Worm (Caenorhabditis elegans) whole organism, L4 larva: ENCODE measurements around the gene phf-31.
A peak's percentile ranks its signal among the peaks of the same experiment; 100 is the strongest.

Experiments
- D1046.2 ChIP-seq: fragments of 200-800 bp; sonication (Bioruptor generic); IDR thresholded peaks from 2 replicates; pipeline ENCODE4 v1.3.6; 2022; ENCODE audit warnings: missing genetic modification characterization, missing compliant biosample characterization
- F37D6.2 ChIP-seq: sonication (generic microtip); optimal IDR thresholded peaks from 2 replicates; lab custom pipeline; 2016; ENCODE audit warnings: mild to moderate bottlenecking, missing genetic modification characterization, missing compliant biosample characterization
- F49E8.2 ChIP-seq: sonication (generic microtip); optimal IDR thresholded peaks from 2 replicates; lab custom pipeline; 2016; ENCODE audit warnings: missing compliant biosample characterization, mild to moderate bottlenecking, missing genetic modification characterization, borderline replicate concordance
- T20F7.1 ChIP-seq: fragments of 200-800 bp; sonication (Bioruptor generic); optimal IDR thresholded peaks from 2 replicates; lab custom pipeline; 2018; ENCODE audit warnings: mild to moderate bottlenecking, missing genetic modification characterization, missing compliant biosample characterization
- T26A8.4 ChIP-seq: fragments of 200-800 bp; sonication (Bioruptor generic); IDR thresholded peaks from 2 replicates; pipeline ENCODE4 v1.3.6; 2022; ENCODE audit warnings: missing genetic modification characterization, missing compliant biosample characterization
- Y105C5A.15 ChIP-seq: fragments of 200-800 bp; sonication (Bioruptor generic); IDR thresholded peaks from 2 replicates; pipeline ENCODE4 v1.3.6; 2022; ENCODE audit warnings: missing genetic modification characterization, missing compliant biosample characterization
- Y5F2A.4 ChIP-seq: fragments of 200-800 bp; sonication (Bioruptor generic); optimal IDR thresholded peaks from 2 replicates; lab custom pipeline; 2018; ENCODE audit warnings: mild to moderate bottlenecking, missing genetic modification characterization, missing compliant biosample characterization
- Y75B8A.6 ChIP-seq: fragments of 200-800 bp; sonication (Bioruptor generic); IDR thresholded peaks from 2 replicates; pipeline ENCODE4 v1.3.6; 2022; ENCODE audit warnings: missing genetic modification reagents, missing genetic modification characterization, missing compliant biosample characterization
- aha-1 ChIP-seq: fragments of 150-350 bp; peaks from one replicate; lab custom pipeline; 2014; ENCODE audit warnings: missing biosample characterization, missing genetic modification characterization
- ama-1 ChIP-seq: fragments of 150-350 bp; optimal IDR thresholded peaks from 2 replicates; lab custom pipeline; 2014; ENCODE audit warnings: inconsistent platforms, mixed read lengths
- attf-4 ChIP-seq: sonication (generic microtip); optimal IDR thresholded peaks from 3 replicates; lab custom pipeline; 2017; ENCODE audit warnings: missing biosample characterization, missing genetic modification characterization
- ceh-20 ChIP-seq: fragments of 200-800 bp; sonication (Bioruptor generic); IDR thresholded peaks from 2 replicates; pipeline ENCODE4 v1.3.6; 2022; ENCODE audit warnings: missing genetic modification reagents, missing genetic modification characterization, missing compliant biosample characterization
- cey-2 ChIP-seq: sonication (generic microtip); optimal IDR thresholded peaks from 3 replicates; lab custom pipeline; 2017; ENCODE audit warnings: missing genetic modification characterization, mild to moderate bottlenecking, missing compliant biosample characterization, antibody characterized with exemption, borderline replicate concordance; ENCODE audit not compliant: insufficient read depth
- ctbp-1 ChIP-seq: fragments of 200-800 bp; sonication (Bioruptor generic); IDR thresholded peaks from 2 replicates; pipeline ENCODE4 v1.3.6; 2022; ENCODE audit warnings: missing genetic modification reagents, missing genetic modification characterization, missing compliant biosample characterization
- daf-12 ChIP-seq: fragments of 150-350 bp; optimal IDR thresholded peaks from 2 replicates; lab custom pipeline; 2014; ENCODE audit warnings: missing biosample characterization, missing genetic modification reagents, missing genetic modification characterization
- daf-8 ChIP-seq: fragments of 200-800 bp; sonication (Bioruptor generic); IDR thresholded peaks from 2 replicates; pipeline ENCODE4 v1.3.6; 2022; ENCODE audit warnings: missing genetic modification characterization, missing compliant biosample characterization
- dmd-6 ChIP-seq: fragments of 200-800 bp; sonication (Bioruptor generic); IDR thresholded peaks from 2 replicates; pipeline ENCODE4 v1.3.6; 2022; ENCODE audit warnings: missing genetic modification reagents, missing genetic modification characterization, missing compliant biosample characterization
- dmd-8 ChIP-seq: fragments of 200-800 bp; sonication (Bioruptor generic); IDR thresholded peaks from 2 replicates; pipeline ENCODE4 v1.3.6; 2022; ENCODE audit warnings: missing genetic modification characterization, missing compliant biosample characterization
- dmd-9 ChIP-seq: fragments of 200-800 bp; sonication (Bioruptor generic); IDR thresholded peaks from 2 replicates; pipeline ENCODE4 v1.3.6; 2022; ENCODE audit warnings: missing genetic modification reagents, missing genetic modification characterization, missing compliant biosample characterization
- dpl-1 ChIP-seq: fragments of 150-350 bp; optimal IDR thresholded peaks from 2 replicates; lab custom pipeline; 2014; ENCODE audit warnings: missing biosample characterization, missing genetic modification reagents, missing genetic modification characterization
- dve-1 ChIP-seq: sonication (generic microtip); optimal IDR thresholded peaks from 2 replicates; lab custom pipeline; 2017; ENCODE audit warnings: antibody characterized with exemption, mild to moderate bottlenecking, missing genetic modification characterization, missing compliant biosample characterization; ENCODE audit not compliant: insufficient read depth
- fos-1 ChIP-seq: fragments of 150-350 bp; optimal IDR thresholded peaks from 2 replicates; lab custom pipeline; 2014; ENCODE audit warnings: missing biosample characterization, missing genetic modification characterization
- hlh-11 ChIP-seq: fragments of 200-800 bp; sonication (Bioruptor generic); optimal IDR thresholded peaks from 2 replicates; lab custom pipeline; 2018; ENCODE audit warnings: mild to moderate bottlenecking, missing genetic modification characterization, missing compliant biosample characterization
- hlh-30 ChIP-seq: sonication (generic microtip); optimal IDR thresholded peaks from 2 replicates; lab custom pipeline; 2017; ENCODE audit warnings: antibody characterized with exemption, mild to moderate bottlenecking, missing genetic modification characterization, missing compliant biosample characterization; ENCODE audit not compliant: insufficient read depth
- jun-1 ChIP-seq: fragments of 150-350 bp; optimal IDR thresholded peaks from 2 replicates; lab custom pipeline; 2014; ENCODE audit warnings: missing biosample characterization, missing genetic modification reagents, missing genetic modification characterization
- lin-1 ChIP-seq: fragments of 200-800 bp; sonication (Bioruptor generic); IDR thresholded peaks from 2 replicates; pipeline ENCODE4 v1.3.6; 2022; ENCODE audit warnings: missing genetic modification reagents, missing genetic modification characterization, missing compliant biosample characterization
- lin-15B ChIP-seq: fragments of 150-350 bp; sonication (generic microtip); optimal IDR thresholded peaks from 3 replicates; lab custom pipeline; 2014; ENCODE audit warnings: missing biosample characterization, missing genetic modification characterization
- lin-38 ChIP-seq: fragments of 200-800 bp; sonication (Bioruptor generic); IDR thresholded peaks from 2 replicates; pipeline ENCODE4 v1.3.6; 2022; ENCODE audit warnings: missing genetic modification reagents, missing genetic modification characterization, missing compliant biosample characterization
- lsy-2 ChIP-seq, 2 experiments: fragments of 150-350 bp in 1 of 2; sonication (generic microtip) in 1 of 2; optimal IDR thresholded peaks; 2 replicates each; lab custom pipeline; 2014 to 2017; ENCODE audit warnings: missing biosample characterization in 2 of 2, missing genetic modification characterization in 2 of 2
- madf-9 ChIP-seq: fragments of 200-800 bp; sonication (Bioruptor generic); conservative IDR thresholded peaks from 2 replicates; pipeline ENCODE4 v1.3.6; 2022; ENCODE audit warnings: missing genetic modification reagents, missing genetic modification characterization, missing compliant biosample characterization
- mdl-1 ChIP-seq, 2 experiments: fragments of 150-350 bp in 1 of 2; sonication (generic microtip) in 1 of 2; optimal IDR thresholded peaks; 2 replicates each; lab custom pipeline; 2014 to 2017; ENCODE audit warnings: missing biosample characterization in 2 of 2, missing genetic modification characterization in 2 of 2
- mep-1 ChIP-seq: fragments of 150-350 bp; sonication (generic microtip); optimal IDR thresholded peaks from 3 replicates; lab custom pipeline; 2014; ENCODE audit warnings: missing biosample characterization, missing genetic modification characterization
- mes-2 ChIP-seq: sonication (generic microtip); optimal IDR thresholded peaks from 2 replicates; lab custom pipeline; 2016; ENCODE audit warnings: missing genotype, mild to moderate bottlenecking, missing genetic modification characterization, missing compliant biosample characterization; ENCODE audit not compliant: poor library complexity, severe bottlenecking
- nhr-10 ChIP-seq: fragments of 150-350 bp; optimal IDR thresholded peaks from 2 replicates; lab custom pipeline; 2014; ENCODE audit warnings: missing biosample characterization, missing genetic modification characterization
- nhr-102 ChIP-seq: sonication (generic microtip); optimal IDR thresholded peaks from 2 replicates; lab custom pipeline; 2016; ENCODE audit warnings: mild to moderate bottlenecking, missing genetic modification characterization, moderate library complexity, missing compliant biosample characterization
- nhr-25 ChIP-seq: sonication (generic microtip); optimal IDR thresholded peaks from 2 replicates; lab custom pipeline; 2017; ENCODE audit warnings: missing genetic modification characterization, mild to moderate bottlenecking, missing compliant biosample characterization, antibody characterized with exemption, moderate library complexity, borderline replicate concordance; ENCODE audit not compliant: insufficient read depth
- nhr-28 ChIP-seq: fragments of 150-350 bp; optimal IDR thresholded peaks from 2 replicates; lab custom pipeline; 2014; ENCODE audit warnings: missing biosample characterization, missing genetic modification characterization
- nhr-41 ChIP-seq: fragments of 200-800 bp; sonication (Bioruptor generic); IDR thresholded peaks from 2 replicates; pipeline ENCODE4 v1.3.6; 2022; ENCODE audit warnings: missing genetic modification reagents, missing genetic modification characterization, missing compliant biosample characterization
- nhr-48 ChIP-seq: sonication (generic microtip); optimal IDR thresholded peaks from 2 replicates; lab custom pipeline; 2016; ENCODE audit warnings: mild to moderate bottlenecking, missing genetic modification characterization, missing compliant biosample characterization
- nhr-6 ChIP-seq: fragments of 150-350 bp; optimal IDR thresholded peaks from 2 replicates; lab custom pipeline; 2014; ENCODE audit warnings: missing biosample characterization, missing genetic modification characterization
- nhr-77 ChIP-seq: fragments of 150-350 bp; optimal IDR thresholded peaks from 2 replicates; lab custom pipeline; 2014; ENCODE audit warnings: missing biosample characterization, missing genetic modification characterization
- rbr-2 ChIP-seq: sonication (generic microtip); optimal IDR thresholded peaks from 2 replicates; lab custom pipeline; 2016; ENCODE audit warnings: missing genotype, missing genetic modification characterization, missing compliant biosample characterization
- spr-1 ChIP-seq: sonication (generic microtip); optimal IDR thresholded peaks from 2 replicates; lab custom pipeline; 2016; ENCODE audit warnings: mild to moderate bottlenecking, missing genetic modification characterization, missing compliant biosample characterization
- spr-3 ChIP-seq: fragments of 200-800 bp; sonication (Bioruptor generic); optimal IDR thresholded peaks from 2 replicates; lab custom pipeline; 2018; ENCODE audit warnings: mild to moderate bottlenecking, missing genetic modification characterization, missing compliant biosample characterization
- tag-97 ChIP-seq: fragments of 200-800 bp; sonication (Bioruptor generic); IDR thresholded peaks from 2 replicates; pipeline ENCODE4 v1.3.6; 2022; ENCODE audit warnings: missing genetic modification characterization, missing compliant biosample characterization
- zfp-2 ChIP-seq: sonication (generic microtip); optimal IDR thresholded peaks from 2 replicates; lab custom pipeline; 2016; ENCODE audit warnings: mild to moderate bottlenecking, missing genetic modification characterization, missing compliant biosample characterization
- zfp-3 ChIP-seq: fragments of 200-800 bp; sonication (Bioruptor generic); conservative IDR thresholded peaks from 2 replicates; pipeline ENCODE4 v1.3.6; 2022; ENCODE audit warnings: missing genetic modification reagents, missing genetic modification characterization, missing compliant biosample characterization
- zip-11 ChIP-seq: fragments of 200-800 bp; sonication (Bioruptor generic); IDR thresholded peaks from 2 replicates; pipeline ENCODE4 v1.3.6; 2022; ENCODE audit warnings: missing genetic modification characterization, missing compliant biosample characterization
- ztf-7 ChIP-seq: fragments of 150-350 bp; optimal IDR thresholded peaks from 2 replicates; lab custom pipeline; 2014; ENCODE audit warnings: missing biosample characterization, missing genetic modification characterization

Gene phf-31

DNA sequence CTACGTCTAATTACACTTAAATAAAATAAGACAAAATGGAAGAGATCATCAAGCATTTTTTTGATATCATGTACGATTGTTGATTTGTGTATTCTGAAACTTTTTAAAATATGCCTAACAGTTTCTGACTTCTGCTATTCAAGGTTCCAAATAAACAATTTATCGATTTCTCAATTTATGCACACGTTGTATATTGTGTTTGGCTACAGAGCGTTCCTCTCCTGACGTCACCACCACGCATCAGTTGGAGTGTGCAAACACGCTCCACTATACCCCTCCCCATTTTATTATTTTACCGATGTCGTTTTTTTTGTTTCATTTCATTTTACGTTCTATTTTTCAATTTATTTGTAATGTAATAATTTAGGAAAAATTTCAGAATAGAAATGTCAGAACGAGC, 13.1 kb downstream of the phf-31 start, which contains the start of gene plpp-1.3 (continued):
- no peak for TF ChIP-seq daf-8 (GFP tag; lab: Robert Waterston, UW)
- no peak for TF ChIP-seq madf-9 (GFP tag; lab: Robert Waterston, UW)
- TF ChIP-seq dpl-1 (GFP tag; lab: Kevin White, UChicago), result no peak
- peak; percentile 63 for TF ChIP-seq mes-2 (tag; lab: Kevin White, UChicago)
- TF ChIP-seq dmd-6 (GFP tag; lab: Robert Waterston, UW), result peak; percentile 30; the same call in 1 of the 2 replicates
- no peak for TF ChIP-seq lin-1 (GFP tag; lab: Robert Waterston, UW)
- no peak for TF ChIP-seq Y105C5A.15 (GFP tag; lab: Robert Waterston, UW)
- TF ChIP-seq mep-1 (tag; lab: Kevin White, UChicago), result peak; percentile 48
- TF ChIP-seq nhr-77, result peak; percentile 20
- peak; percentile 25 for TF ChIP-seq nhr-6 (tag; lab: Kevin White, UChicago)
- peak; percentile 49 for TF ChIP-seq dve-1 (tag; lab: Kevin White, UChicago)
- no peak for TF ChIP-seq F37D6.2 (tag; lab: Kevin White, UChicago)
- TF ChIP-seq zfp-3 (GFP tag; lab: Robert Waterston, UW), result no peak
- no peak for TF ChIP-seq daf-12 (tag; lab: Kevin White, UChicago)
- peak in 1 of 2 experiments; percentile 32 for TF ChIP-seq lsy-2 (tag; optimal IDR thresholded peaks at IDR 0.05; lab: Kevin White, UChicago)
- no peak for TF ChIP-seq ztf-7 (tag; lab: Kevin White, UChicago)
- no peak for TF ChIP-seq spr-3 (GFP tag; lab: Kevin White, UChicago)
- no peak for TF ChIP-seq Y75B8A.6
- no peak for TF ChIP-seq zfp-2 (tag; lab: Kevin White, UChicago)
- no peak for TF ChIP-seq T20F7.1 (GFP tag; lab: Kevin White, UChicago)
- TF ChIP-seq rbr-2 (tag; lab: Kevin White, UChicago), result no peak
- TF ChIP-seq nhr-48 (tag; lab: Kevin White, UChicago), result peak; percentile 14
- TF ChIP-seq nhr-41 (GFP tag; lab: Robert Waterston, UW), result no peak
- peak; percentile 54 for TF ChIP-seq hlh-30
- TF ChIP-seq ceh-20 (GFP tag; lab: Robert Waterston, UW), result no peak
- peak in 1 of 2 experiments; percentile 30 for TF ChIP-seq mdl-1 (tag; optimal IDR thresholded peaks at IDR 0.05; lab: Kevin White, UChicago)
- peak; percentile 98 for TF ChIP-seq nhr-28 (tag; lab: Kevin White, UChicago)
- TF ChIP-seq attf-4, result no peak
- no peak for TF ChIP-seq fos-1 (tag; lab: Kevin White, UChicago)
- TF ChIP-seq hlh-11 (tag; lab: Kevin White, UChicago), result peak; percentile 44
- TF ChIP-seq nhr-102, result peak; percentile 7
- no peak for TF ChIP-seq nhr-10 (tag; lab: Kevin White, UChicago)
- no peak for TF ChIP-seq jun-1 (tag; lab: Kevin White, UChicago)
- TF ChIP-seq ama-1, result no peak
- TF ChIP-seq Y5F2A.4 (GFP tag; lab: Kevin White, UChicago), result no peak
- TF ChIP-seq dmd-8, result no peak
- no peak for TF ChIP-seq dmd-9 (GFP tag; lab: Robert Waterston, UW)
- no peak for TF ChIP-seq tag-97 (GFP tag; lab: Robert Waterston, UW)
- TF ChIP-seq aha-1 (tag; lab: Kevin White, UChicago), result no peak
- TF ChIP-seq D1046.2, result no peak
- peak; percentile 71 for TF ChIP-seq lin-38
- no peak for TF ChIP-seq ctbp-1
- TF ChIP-seq zip-11 (GFP tag; lab: Robert Waterston, UW), result no peak
- TF ChIP-seq T26A8.4 (GFP tag; lab: Robert Waterston, UW), result no peak
- no peak for TF ChIP-seq lin-15B (tag; lab: Kevin White, UChicago)
- TF ChIP-seq cey-2 (tag; lab: Kevin White, UChicago), result no peak
- peak; percentile 4 for TF ChIP-seq spr-1 (tag; lab: Kevin White, UChicago)
- TF ChIP-seq nhr-25 (tag; lab: Kevin White, UChicago), result no peak
- TF ChIP-seq F49E8.2 (tag; lab: Kevin White, UChicago), result no peak
